Worm (Caenorhabditis elegans): ENCODE data around the gene set-24.

- TF ChIP-seq pha-4 (tag; optimal IDR thresholded peaks at IDR 0.05), result no peak
- no peak for TF ChIP-seq ref-2 (tag; optimal IDR thresholded peaks at IDR 0.05)
- no peak for TF ChIP-seq pqm-1 (tag; optimal IDR thresholded peaks at IDR 0.05)
- no peak for TF ChIP-seq fkh-10 (GFP tag; optimal IDR thresholded peaks at IDR 0.05)
Measured at ce11 chrII:12081454-12081853, 49.3 kb downstream of the set-24 start.
